Worm (Caenorhabditis elegans): ENCODE data around the gene wrn-1.

- TF ChIP-seq him-1 (tag; optimal IDR thresholded peaks at IDR 0.05): no peak
- TF ChIP-seq dao-5 (tag; optimal IDR thresholded peaks at IDR 0.05): no peak
Measured at ce11 chrII:6562203-6562867, 7.6 kb downstream of the wrn-1 start.
